Fruit fly (Drosophila melanogaster): ENCODE data around the gene mRpL36.

The mRpL36 gene

dm6 chr3L:8127712-8128210 is 2.8 kb upstream of the mRpL36 start, which contains the start of the genes Cds and Uba2 (continued):
- TF ChIP-seq slou (GFP tag; optimal IDR thresholded peaks at IDR 0.05) (peak; percentile 92), Hmr (GFP tag; optimal IDR thresholded peaks at IDR 0.05) (no peak), Oaz (GFP tag; IDR thresholded peaks at IDR 0.05) (peak; percentile 83), Dip2 (GFP tag; IDR thresholded peaks at IDR 0.05) (no peak), CG18011 (GFP tag; optimal IDR thresholded peaks at IDR 0.05) (peak; percentile 86), CG17361 (GFP tag; IDR thresholded peaks at IDR 0.05) (peak; percentile 94), h (optimal IDR thresholded peaks at IDR 0.05) (no peak), lmd (GFP tag; IDR thresholded peaks at IDR 0.05) (peak; percentile 91), esg (GFP tag; conservative IDR thresholded peaks at IDR 0.05) (peak; percentile 85), MESR4 (GFP tag; optimal IDR thresholded peaks at IDR 0.05) (peak; percentile 95), ash1 (GFP tag; optimal IDR thresholded peaks at IDR 0.05) (peak; percentile 68), ham (GFP tag; IDR thresholded peaks at IDR 0.05) (peak; percentile 77), lilli (GFP tag; optimal IDR thresholded peaks at IDR 0.05) (peak; percentile 94), zf30C (GFP tag; optimal IDR thresholded peaks at IDR 0.05) (no peak), CG8281 (tag; optimal IDR thresholded peaks at IDR 0.05) (peak; percentile 75), CG3838 (GFP tag; optimal IDR thresholded peaks at IDR 0.05) (peak; percentile 62), corto (GFP tag; optimal IDR thresholded peaks at IDR 0.05) (peak; percentile 79), Dp (GFP tag; optimal IDR thresholded peaks at IDR 0.05) (peak; percentile 38), CG1529 (GFP tag; optimal IDR thresholded peaks at IDR 0.05) (peak; percentile 73), Fer1 (GFP tag; optimal IDR thresholded peaks at IDR 0.05) (peak; percentile 95), eyg (GFP tag; optimal IDR thresholded peaks at IDR 0.05) (peak; percentile 59), CG14667 (GFP tag; IDR thresholded peaks at IDR 0.05) (peak; percentile 82), Ets97D (GFP tag; optimal IDR thresholded peaks at IDR 0.05) (peak; percentile 77), CG6175 (GFP tag; IDR thresholded peaks at IDR 0.05) (peak; percentile 77), dmrt11E (tag; optimal IDR thresholded peaks at IDR 0.05) (peak; percentile 84), CG9797 (GFP tag; optimal IDR thresholded peaks at IDR 0.05) (peak; percentile 94), Ravus (GFP tag; IDR thresholded peaks at IDR 0.05) (peak; percentile 66), gcm (GFP tag; optimal IDR thresholded peaks at IDR 0.05) (peak; percentile 88), trh (GFP tag; optimal IDR thresholded peaks at IDR 0.05) (peak; percentile 71), stwl (tag; optimal IDR thresholded peaks at IDR 0.05) (peak; percentile 91), CG2120 (GFP tag; optimal IDR thresholded peaks at IDR 0.05) (peak; percentile 95), amos (GFP tag; IDR thresholded peaks at IDR 0.05; ENCODE audit: partially characterized antibody) (peak; percentile 39; the same call in 1 of the 2 replicates), Six4 (GFP tag; optimal IDR thresholded peaks at IDR 0.05) (peak; percentile 87), CG43689 (GFP tag; IDR thresholded peaks at IDR 0.05) (0 out of 2 replicates have a peak, but pooled peaks have one; percentile 38), nerfin-2 (GFP tag; IDR thresholded peaks at IDR 0.05; ENCODE audit: partially characterized antibody) (no peak), pfk (GFP tag; optimal IDR thresholded peaks at IDR 0.05) (peak; percentile 65), CG13287 (GFP tag; IDR thresholded peaks at IDR 0.05; ENCODE audit: partially characterized antibody) (peak; percentile 60), tio (GFP tag; optimal IDR thresholded peaks at IDR 0.05) (peak; percentile 83), CG15696 (tag; optimal IDR thresholded peaks at IDR 0.05) (peak; percentile 93), TFAM (GFP tag; optimal IDR thresholded peaks at IDR 0.05) (peak; percentile 40), CG8478 (optimal IDR thresholded peaks at IDR 0.05) (no peak), PHDP (tag; optimal IDR thresholded peaks at IDR 0.05) (peak; percentile 95), CG6791 (GFP tag; IDR thresholded peaks at IDR 0.05; ENCODE audit: partially characterized antibody) (no peak), shn (GFP tag; optimal IDR thresholded peaks at IDR 0.05) (peak; percentile 75), Doc2 (GFP tag; IDR thresholded peaks at IDR 0.05) (peak; percentile 60; the same call in 1 of the 2 replicates), gcm2 (GFP tag; optimal IDR thresholded peaks at IDR 0.05) (peak; percentile 50), pzg (GFP tag; optimal IDR thresholded peaks at IDR 0.05) (peak; percentile 82), salm (tag; optimal IDR thresholded peaks at IDR 0.05) (peak; percentile 80), ewg (GFP tag; optimal IDR thresholded peaks at IDR 0.05) (peak; percentile 82), onecut (GFP tag; IDR thresholded peaks at IDR 0.05) (peak; percentile 67), bigmax (GFP tag; optimal IDR thresholded peaks at IDR 0.05) (peak; percentile 32)

Measured in whole organism, embryonic.